Fruit fly (Drosophila melanogaster) whole organism, embryonic: ENCODE results near the gene CAHbeta.

ENCODE experiments used
- Adf1 ChIP-seq: fragments of 200-800 bp; sonication (Bioruptor generic); IDR thresholded peaks from 2 replicates; pipeline ENCODE4 v1.3.6; 2022; ENCODE audit warnings: missing biosample characterization, missing genetic modification characterization
- BEAF-32 ChIP-seq: fragments of 200-800 bp; sonication (Bioruptor generic); optimal IDR thresholded peaks from 3 replicates; lab custom pipeline; 2017; ENCODE audit warnings: missing biosample characterization, missing genetic modification characterization, mild to moderate bottlenecking, moderate library complexity, missing genetic modification reagents
- Bdp1 ChIP-seq: fragments of 200-800 bp; sonication (Bioruptor generic); optimal IDR thresholded peaks from 3 replicates; lab custom pipeline; 2016; ENCODE audit warnings: missing biosample characterization, missing genetic modification characterization
- Blimp-1 ChIP-seq: fragments of 200-800 bp; sonication (Bioruptor generic); optimal IDR thresholded peaks from 3 replicates; lab custom pipeline; 2018; ENCODE audit warnings: missing biosample characterization, missing genetic modification characterization, mild to moderate bottlenecking, moderate library complexity, missing genetic modification reagents
- CG10959 ChIP-seq: fragments of 200-800 bp; sonication (Bioruptor generic); IDR thresholded peaks from 2 replicates; pipeline ENCODE4 v1.3.6; 2022; ENCODE audit warnings: missing biosample characterization, missing genetic modification characterization
- CG11560 ChIP-seq: fragments of 200-800 bp; sonication (Bioruptor generic); IDR thresholded peaks from 3 replicates; pipeline ENCODE4 v1.3.6; 2022; ENCODE audit warnings: missing biosample characterization, missing genetic modification characterization
- CG12104 ChIP-seq: fragments of 200-800 bp; sonication (Bioruptor generic); optimal IDR thresholded peaks from 3 replicates; lab custom pipeline; 2016; ENCODE audit warnings: missing biosample characterization, missing genetic modification characterization
- CG1233 ChIP-seq: fragments of 200-800 bp; sonication (Bioruptor generic); optimal IDR thresholded peaks from 4 replicates; lab custom pipeline; 2018; ENCODE audit warnings: missing biosample characterization, mild to moderate bottlenecking, missing genetic modification characterization
- CG13287 ChIP-seq: fragments of 200-800 bp; sonication (Bioruptor generic); IDR thresholded peaks from 2 replicates; pipeline ENCODE4 v1.3.6; 2022; ENCODE audit warnings: missing biosample characterization, missing genetic modification characterization; ENCODE audit not compliant: partially characterized antibody
- CG13624 ChIP-seq: fragments of 200-800 bp; sonication (Bioruptor generic); optimal IDR thresholded peaks from 2 replicates; lab custom pipeline; 2016; ENCODE audit warnings: missing biosample characterization, missing genetic modification characterization
- CG14014 ChIP-seq: fragments of 200-800 bp; sonication (Bioruptor generic); IDR thresholded peaks from 2 replicates; pipeline ENCODE4 v1.3.6; 2022; ENCODE audit warnings: missing biosample characterization, missing genetic modification characterization
- CG15269 ChIP-seq: fragments of 200-800 bp; sonication (Bioruptor generic); optimal IDR thresholded peaks from 2 replicates; lab custom pipeline; 2018; ENCODE audit warnings: missing biosample characterization, mild to moderate bottlenecking, missing genetic modification characterization, moderate library complexity
- CG16863 ChIP-seq: fragments of 200-800 bp; sonication (Bioruptor generic); optimal IDR thresholded peaks from 3 replicates; lab custom pipeline; 2016; ENCODE audit warnings: missing biosample characterization, missing genetic modification characterization
- CG18262 ChIP-seq: fragments of 200-800 bp; optimal IDR thresholded peaks from 3 replicates; lab custom pipeline; 2019; ENCODE audit warnings: missing biosample characterization, mild to moderate bottlenecking, missing genetic modification characterization, moderate library complexity
- CG43689 ChIP-seq: fragments of 200-800 bp; sonication (Bioruptor generic); IDR thresholded peaks from 2 replicates; pipeline ENCODE4 v1.3.6; 2022; ENCODE audit warnings: missing biosample characterization, missing genetic modification characterization
- CG4617 ChIP-seq: fragments of 200-800 bp; sonication (Bioruptor generic); optimal IDR thresholded peaks from 3 replicates; lab custom pipeline; 2016; ENCODE audit warnings: missing biosample characterization, missing genetic modification characterization, borderline replicate concordance
- CG6654 ChIP-seq: fragments of 200-800 bp; sonication (Bioruptor generic); optimal IDR thresholded peaks from 2 replicates; lab custom pipeline; 2017; ENCODE audit warnings: missing biosample characterization, mild to moderate bottlenecking, missing genetic modification characterization
- CG7928 ChIP-seq: fragments of 200-800 bp; sonication (Bioruptor generic); optimal IDR thresholded peaks from 2 replicates; lab custom pipeline; 2017; ENCODE audit warnings: missing biosample characterization, mild to moderate bottlenecking, missing genetic modification characterization
- CG9215 ChIP-seq: fragments of 200-800 bp; sonication (Bioruptor generic); IDR thresholded peaks from 2 replicates; pipeline ENCODE4 v1.3.6; 2022; ENCODE audit warnings: missing biosample characterization, missing genetic modification characterization
- CG9797 ChIP-seq: fragments of 200-800 bp; sonication (Bioruptor generic); optimal IDR thresholded peaks from 3 replicates; lab custom pipeline; 2018; ENCODE audit warnings: missing biosample characterization, mild to moderate bottlenecking, missing genetic modification characterization
- CHES-1-like ChIP-seq: fragments of 200-800 bp; sonication (Bioruptor generic); optimal IDR thresholded peaks from 2 replicates; lab custom pipeline; 2016; ENCODE audit warnings: missing biosample characterization, missing genetic modification characterization
- Dad ChIP-seq: fragments of 200-800 bp; sonication (Bioruptor generic); optimal IDR thresholded peaks from 3 replicates; lab custom pipeline; 2016; ENCODE audit warnings: missing biosample characterization, missing genetic modification characterization
- Dbx ChIP-seq: fragments of 200-800 bp; sonication (Bioruptor generic); IDR thresholded peaks from 3 replicates; pipeline ENCODE4 v1.3.6; 2022; ENCODE audit warnings: missing biosample characterization, missing genetic modification characterization
- E2f1 ChIP-seq: fragments of 200-800 bp; sonication (Bioruptor generic); IDR thresholded peaks from 2 replicates; pipeline ENCODE4 v1.3.6; 2022; ENCODE audit warnings: missing biosample characterization, missing genetic modification characterization
- MBD-R2 ChIP-seq: fragments of 200-800 bp; sonication (Bioruptor generic); IDR thresholded peaks from 2 replicates; pipeline ENCODE4 v1.3.6; 2022; ENCODE audit warnings: missing biosample characterization, missing genetic modification characterization
- Max ChIP-seq: fragments of 200-800 bp; sonication (Bioruptor generic); optimal IDR thresholded peaks from 2 replicates; lab custom pipeline; 2016; ENCODE audit warnings: missing biosample characterization, mild to moderate bottlenecking, missing genetic modification characterization
- Med ChIP-seq: fragments of 200-800 bp; sonication (Bioruptor generic); peaks from one replicate; lab custom pipeline; 2016; ENCODE audit warnings: missing biosample characterization, missing genetic modification characterization, mild to moderate bottlenecking, inconsistent platforms, moderate library complexity
- NK7.1 ChIP-seq: fragments of 200-800 bp; sonication (Bioruptor generic); optimal IDR thresholded peaks from 3 replicates; lab custom pipeline; 2016; ENCODE audit warnings: missing biosample characterization, missing genetic modification characterization
- Nf-YC ChIP-seq: fragments of 200-800 bp; optimal IDR thresholded peaks from 3 replicates; lab custom pipeline; 2019; ENCODE audit warnings: missing biosample characterization, mild to moderate bottlenecking, missing genetic modification characterization, moderate library complexity
- amos ChIP-seq: fragments of 200-800 bp; sonication (Bioruptor generic); IDR thresholded peaks from 2 replicates; pipeline ENCODE4 v1.3.6; 2022; ENCODE audit warnings: missing biosample characterization, missing genetic modification characterization; ENCODE audit not compliant: partially characterized antibody
- ase ChIP-seq: fragments of 200-800 bp; sonication (Bioruptor generic); IDR thresholded peaks from 3 replicates; pipeline ENCODE4 v1.3.6; 2022; ENCODE audit warnings: missing biosample characterization, missing genetic modification characterization
- bigmax ChIP-seq: fragments of 200-800 bp; sonication (Bioruptor generic); optimal IDR thresholded peaks from 2 replicates; lab custom pipeline; 2018; ENCODE audit warnings: missing biosample characterization, mild to moderate bottlenecking, missing genetic modification characterization
- chif ChIP-seq, 2 experiments: fragments of 200-800 bp; sonication (Bioruptor generic); optimal IDR thresholded peaks; 3 replicates each; lab custom pipeline; 2016; ENCODE audit warnings: missing biosample characterization in 2 of 2, missing genetic modification characterization in 2 of 2
- ci ChIP-seq: fragments of 200-800 bp; sonication (Bioruptor generic); IDR thresholded peaks from 3 replicates; pipeline ENCODE4 v1.3.6; 2022; ENCODE audit warnings: missing biosample characterization, missing genetic modification characterization
- danr ChIP-seq: fragments of 200-800 bp; sonication (Bioruptor generic); IDR thresholded peaks from 2 replicates; pipeline ENCODE4 v1.3.6; 2022; ENCODE audit warnings: missing biosample characterization, missing genetic modification characterization
- dimm ChIP-seq: fragments of 200-800 bp; sonication (Bioruptor generic); IDR thresholded peaks from 2 replicates; pipeline ENCODE4 v1.3.6; 2022; ENCODE audit warnings: missing biosample characterization, missing genetic modification characterization
- ewg ChIP-seq: fragments of 200-800 bp; sonication (Bioruptor generic); optimal IDR thresholded peaks from 3 replicates; lab custom pipeline; 2017; ENCODE audit warnings: mild to moderate bottlenecking, missing biosample characterization, missing genetic modification reagents, missing genetic modification characterization
- fd96Cb ChIP-seq: fragments of 200-800 bp; sonication (Bioruptor generic); optimal IDR thresholded peaks from 2 replicates; lab custom pipeline; 2018; ENCODE audit warnings: missing biosample characterization, mild to moderate bottlenecking, missing genetic modification characterization, moderate library complexity
- grau ChIP-seq: fragments of 200-800 bp; optimal IDR thresholded peaks from 3 replicates; lab custom pipeline; 2019; ENCODE audit warnings: missing biosample characterization, mild to moderate bottlenecking, missing genetic modification characterization, moderate library complexity
- hbn ChIP-seq: fragments of 200-800 bp; sonication (Bioruptor generic); IDR thresholded peaks from 2 replicates; pipeline ENCODE4 v1.3.6; 2022; ENCODE audit warnings: missing biosample characterization, missing genetic modification characterization; ENCODE audit not compliant: partially characterized antibody
- kni ChIP-seq: fragments of 200-800 bp; sonication (Bioruptor generic); optimal IDR thresholded peaks from 3 replicates; lab custom pipeline; 2017; ENCODE audit warnings: mild to moderate bottlenecking, missing biosample characterization, missing genetic modification reagents, missing genetic modification characterization
- mam ChIP-seq: fragments of 200-800 bp; sonication (Bioruptor generic); optimal IDR thresholded peaks from 3 replicates; lab custom pipeline; 2016; ENCODE audit warnings: missing biosample characterization, missing genetic modification characterization
- mld ChIP-seq: fragments of 200-800 bp; sonication (Bioruptor generic); IDR thresholded peaks from 3 replicates; pipeline ENCODE4 v1.3.6; 2022; ENCODE audit warnings: missing biosample characterization, missing genetic modification characterization; ENCODE audit not compliant: partially characterized antibody
- pum ChIP-seq: fragments of 200-800 bp; sonication (Bioruptor generic); optimal IDR thresholded peaks from 2 replicates; lab custom pipeline; 2016; ENCODE audit warnings: missing biosample characterization, missing genetic modification characterization
- sens ChIP-seq: fragments of 200-800 bp; sonication (Bioruptor generic); peaks from one replicate; lab custom pipeline; 2016; ENCODE audit warnings: missing biosample characterization, missing genetic modification characterization
- slou ChIP-seq: fragments of 200-800 bp; sonication (Bioruptor generic); optimal IDR thresholded peaks from 3 replicates; lab custom pipeline; 2016; ENCODE audit warnings: missing biosample characterization, missing genetic modification characterization
- unc-4 ChIP-seq: fragments of 200-800 bp; sonication (Bioruptor generic); IDR thresholded peaks from 2 replicates; pipeline ENCODE4 v1.3.6; 2022; ENCODE audit warnings: missing biosample characterization, missing genetic modification characterization; ENCODE audit not compliant: partially characterized antibody
- zen ChIP-seq: fragments of 200-800 bp; sonication (Bioruptor generic); optimal IDR thresholded peaks from 3 replicates; lab custom pipeline; 2018; ENCODE audit warnings: missing biosample characterization, mild to moderate bottlenecking, missing genetic modification characterization, moderate library complexity
- zfh1 ChIP-seq: fragments of 200-800 bp; sonication (Bioruptor generic); IDR thresholded peaks from 3 replicates; pipeline ENCODE4 v1.3.6; 2022; ENCODE audit warnings: missing biosample characterization, missing genetic modification characterization

The CAHbeta gene

dm6 chr3R:9003600-9004223 is 23.1 kb downstream of the CAHbeta start, which contains the start of the genes CG31100 and CG11980 (continued):
- TF ChIP-seq Dbx (no peak), pum (GFP tag; lab: Kevin White, UChicago) (no peak), unc-4 (GFP tag; lab: Robert Waterston, UW) (peak; percentile 83), chif (GFP tag; optimal IDR thresholded peaks at IDR 0.05; lab: Kevin White, UChicago) (no peak), Bdp1 (GFP tag; lab: Kevin White, UChicago) (no peak), CG7928 (GFP tag; lab: Kevin White, UChicago) (no peak), CG43689 (no peak), CG12104 (no peak), Dad (no peak), zfh1 (GFP tag; lab: Robert Waterston, UW) (no peak), CG18262 (tag; lab: Kevin White, UChicago) (no peak)

- TF ChIP-seq amos (GFP tag; lab: Robert Waterston, UW) (peak; percentile 31; the same call in 1 of the 2 replicates), CG9215 (GFP tag; lab: Robert Waterston, UW) (no peak), zen (tag; lab: Kevin White, UChicago) (no peak), ci (GFP tag; lab: Robert Waterston, UW) (no peak), ewg (no peak), MBD-R2 (GFP tag; lab: Robert Waterston, UW) (peak; percentile 75), sens (GFP tag; lab: Kevin White, UChicago) (peak; percentile 86), bigmax (GFP tag; lab: Kevin White, UChicago) (no peak), CG15269 (no peak), E2f1 (GFP tag; lab: Robert Waterston, UW) (no peak), zfh1 (GFP tag; lab: Robert Waterston, UW) (no peak), kni (GFP tag; lab: Kevin White, UChicago) (no peak), CG1233 (GFP tag; lab: Kevin White, UChicago) (no peak), fd96Cb (no peak), CG16863 (GFP tag; lab: Kevin White, UChicago) (no peak), Max (GFP tag; lab: Kevin White, UChicago) (no peak), CG9797 (GFP tag; lab: Kevin White, UChicago) (peak; percentile 91), CG4617 (GFP tag; lab: Kevin White, UChicago) (peak; percentile 45), ase (GFP tag; lab: Robert Waterston, UW) (no peak), mld (GFP tag; lab: Robert Waterston, UW) (no peak), Adf1 (no peak), hbn (GFP tag; lab: Robert Waterston, UW) (no peak), mam (GFP tag; lab: Kevin White, UChicago) (peak; percentile 14), CG13287 (GFP tag; lab: Robert Waterston, UW) (no peak), CG10959 (GFP tag; lab: Robert Waterston, UW) (no peak), CG18262 (tag; lab: Kevin White, UChicago) (no peak), CG14014 (GFP tag; lab: Robert Waterston, UW) (no peak), CG11560 (no peak), danr (no peak), CG13624 (GFP tag; lab: Kevin White, UChicago) (no peak), Blimp-1 (GFP tag; lab: Kevin White, UChicago) (no peak), CG6654 (no peak), grau (tag; lab: Kevin White, UChicago) (peak; percentile 8), dimm (GFP tag; lab: Robert Waterston, UW) (no peak), CHES-1-like (GFP tag; lab: Kevin White, UChicago) (no peak), Med (peak; percentile 83), slou (no peak), BEAF-32 (peak; percentile 51), NK7.1 (GFP tag; lab: Kevin White, UChicago) (no peak), Nf-YC (peak; percentile 13)
Measured at dm6 chr3R:9006129-9006528, 25.5 kb downstream of the CAHbeta start, which contains the start of the genes Prosbeta3 and Iru. TSS of gene Prosbeta3 (minus strand) at chr3R:9006226. TSS of gene Iru (plus strand) at chr3R:9006456.
